Worm (Caenorhabditis elegans) whole organism, L3 larva: ENCODE measurements around the gene K04A8.20.

Experiments used
- ceh-16 ChIP-seq: sonication (generic microtip); optimal IDR thresholded peaks from 2 replicates; lab custom pipeline; 2017; ENCODE audit warnings: missing biosample characterization, missing genetic modification characterization
- ceh-28 ChIP-seq: fragments of 150-350 bp; optimal IDR thresholded peaks from 2 replicates; lab custom pipeline; 2014; ENCODE audit warnings: missing biosample characterization, missing genetic modification reagents, missing genetic modification characterization
- ceh-82 ChIP-seq: fragments of 150-350 bp; optimal IDR thresholded peaks from 2 replicates; lab custom pipeline; 2014; ENCODE audit warnings: missing biosample characterization, missing genetic modification characterization
- ceh-9 ChIP-seq: sonication (generic microtip); optimal IDR thresholded peaks from 2 replicates; lab custom pipeline; 2018; ENCODE audit warnings: missing biosample characterization, missing genetic modification characterization
- daf-12 ChIP-seq: fragments of 150-350 bp; optimal IDR thresholded peaks from 2 replicates; lab custom pipeline; 2014; ENCODE audit warnings: missing biosample characterization, missing genetic modification reagents, missing genetic modification characterization
- egl-5 ChIP-seq: fragments of 150-350 bp; optimal IDR thresholded peaks from 2 replicates; lab custom pipeline; 2017; ENCODE audit warnings: missing biosample characterization, missing genetic modification reagents, missing genetic modification characterization, inconsistent platforms
- elt-1 ChIP-seq: fragments of 150-350 bp; optimal IDR thresholded peaks from 2 replicates; lab custom pipeline; 2014; ENCODE audit warnings: missing biosample characterization, missing genetic modification characterization
- elt-2 ChIP-seq: sonication (generic microtip); optimal IDR thresholded peaks from 2 replicates; lab custom pipeline; 2016; ENCODE audit warnings: missing genetic modification reagents, mild to moderate bottlenecking, missing genetic modification characterization, missing compliant biosample characterization
- eor-1 ChIP-seq, 2 experiments: fragments of 150-350 bp; optimal IDR thresholded peaks; 2 replicates each; lab custom pipeline; 2014 to 2018; ENCODE audit warnings: missing biosample characterization in 2 of 2, missing genetic modification characterization in 2 of 2
- fkh-10 ChIP-seq: sonication (generic microtip); optimal IDR thresholded peaks from 2 replicates; lab custom pipeline; 2017; ENCODE audit warnings: missing biosample characterization, missing genetic modification reagents, missing genetic modification characterization
- fkh-2 ChIP-seq: fragments of 150-350 bp; optimal IDR thresholded peaks from 2 replicates; lab custom pipeline; 2014; ENCODE audit warnings: missing biosample characterization, missing genetic modification reagents, missing genetic modification characterization
- fos-1 ChIP-seq: fragments of 150-350 bp; optimal IDR thresholded peaks from 2 replicates; lab custom pipeline; 2014; ENCODE audit warnings: missing biosample characterization, missing genetic modification characterization
- hmg-11 ChIP-seq: sonication (generic microtip); optimal IDR thresholded peaks from 2 replicates; lab custom pipeline; 2016; ENCODE audit warnings: missing genetic modification characterization, missing compliant biosample characterization
- lin-39 ChIP-seq: fragments of 150-350 bp; optimal IDR thresholded peaks from 2 replicates; lab custom pipeline; 2018; ENCODE audit warnings: missing biosample characterization, missing genetic modification reagents, missing genetic modification characterization
- lsy-12 ChIP-seq: sonication (generic microtip); optimal IDR thresholded peaks from 2 replicates; lab custom pipeline; 2016; ENCODE audit warnings: mild to moderate bottlenecking, missing genetic modification characterization, missing compliant biosample characterization
- mml-1 ChIP-seq: fragments of 150-350 bp; sonication (generic microtip); optimal IDR thresholded peaks from 3 replicates; lab custom pipeline; 2014; ENCODE audit warnings: missing biosample characterization, missing genetic modification characterization
- nfya-1 ChIP-seq: sonication (generic microtip); optimal IDR thresholded peaks from 2 replicates; lab custom pipeline; 2017; ENCODE audit warnings: missing genetic modification characterization, mild to moderate bottlenecking, missing compliant biosample characterization, antibody characterized with exemption, moderate library complexity; ENCODE audit not compliant: insufficient read depth
- nhr-12 ChIP-seq: fragments of 150-350 bp; optimal IDR thresholded peaks from 2 replicates; lab custom pipeline; 2014; ENCODE audit warnings: missing biosample characterization, missing genetic modification characterization
- nhr-23 ChIP-seq: fragments of 150-350 bp; optimal IDR thresholded peaks from 2 replicates; lab custom pipeline; 2014; ENCODE audit warnings: missing biosample characterization, missing genetic modification reagents, missing genetic modification characterization
- nhr-237 ChIP-seq: fragments of 150-350 bp; optimal IDR thresholded peaks from 2 replicates; lab custom pipeline; 2014; ENCODE audit warnings: missing biosample characterization, missing genetic modification characterization
- nhr-25 ChIP-seq: sonication (generic microtip); optimal IDR thresholded peaks from 2 replicates; lab custom pipeline; 2017; ENCODE audit warnings: missing biosample characterization, missing genetic modification characterization
- nhr-67 ChIP-seq: fragments of 150-350 bp; optimal IDR thresholded peaks from 2 replicates; lab custom pipeline; 2014; ENCODE audit warnings: missing biosample characterization, missing genetic modification characterization
- nhr-76 ChIP-seq: fragments of 150-350 bp; sonication (generic microtip); optimal IDR thresholded peaks from 5 replicates; lab custom pipeline; 2014; ENCODE audit warnings: missing biosample characterization, missing genetic modification characterization
- pha-4 ChIP-seq: fragments of 150-350 bp; optimal IDR thresholded peaks from 2 replicates; lab custom pipeline; 2014; ENCODE audit warnings: missing biosample characterization, missing genetic modification reagents, missing genetic modification characterization
- pqm-1 ChIP-seq: fragments of 150-350 bp; optimal IDR thresholded peaks from 2 replicates; lab custom pipeline; 2017; ENCODE audit warnings: missing biosample characterization, missing genetic modification characterization, inconsistent platforms
- sea-2 ChIP-seq: fragments of 150-350 bp; sonication (generic microtip); optimal IDR thresholded peaks from 4 replicates; lab custom pipeline; 2014; ENCODE audit warnings: missing biosample characterization, missing genetic modification reagents, missing genetic modification characterization
- skn-1 ChIP-seq: fragments of 150-350 bp; optimal IDR thresholded peaks from 2 replicates; lab custom pipeline; 2014; ENCODE audit warnings: missing biosample characterization, missing genetic modification characterization
- tbx-2 ChIP-seq: sonication (generic microtip); optimal IDR thresholded peaks from 2 replicates; lab custom pipeline; 2016; ENCODE audit warnings: mild to moderate bottlenecking, missing genetic modification characterization, missing compliant biosample characterization
- unc-39 ChIP-seq: sonication (generic microtip); optimal IDR thresholded peaks from 4 replicates; lab custom pipeline; 2017; ENCODE audit warnings: missing biosample characterization, missing genetic modification characterization
- unc-62 ChIP-seq: fragments of 150-350 bp; sonication (generic microtip); optimal IDR thresholded peaks from 4 replicates; lab custom pipeline; 2014; ENCODE audit warnings: missing biosample characterization, missing genetic modification reagents, missing genetic modification characterization
- zag-1 ChIP-seq: fragments of 150-350 bp; optimal IDR thresholded peaks from 2 replicates; lab custom pipeline; 2014; ENCODE audit warnings: missing biosample characterization, missing genetic modification characterization
- ztf-4 ChIP-seq: fragments of 150-350 bp; optimal IDR thresholded peaks from 2 replicates; lab custom pipeline; 2014; ENCODE audit warnings: missing biosample characterization, missing genetic modification characterization

Gene K04A8.20

ce11 chrV:6518225-6518396, 31.1 kb upstream of the K04A8.20 start, which contains the start of gene F46E10.3:
F46E10.3 (plus strand) TSS chrV:6518297.
- TF ChIP-seq egl-5 (tag; lab: Kevin White, UChicago): no peak
- no peak for TF ChIP-seq hmg-11 (tag; lab: Kevin White, UChicago)
- TF ChIP-seq nhr-76 (tag; lab: Kevin White, UChicago): no peak
- TF ChIP-seq nhr-23 (tag; lab: Kevin White, UChicago): no peak
- no peak for TF ChIP-seq ceh-82 (tag; lab: Kevin White, UChicago)
- no peak for TF ChIP-seq mml-1
- TF ChIP-seq nhr-25 (tag; lab: Kevin White, UChicago): no peak
- no peak for TF ChIP-seq tbx-2 (tag; lab: Kevin White, UChicago)
- TF ChIP-seq elt-1 (tag; lab: Kevin White, UChicago): no peak
- no peak for TF ChIP-seq sea-2
- TF ChIP-seq lsy-12 (tag; lab: Kevin White, UChicago): no peak
- no peak for TF ChIP-seq nhr-12 (tag; lab: Kevin White, UChicago)
- TF ChIP-seq ceh-9 (tag; lab: Kevin White, UChicago): no peak
- TF ChIP-seq fos-1 (tag; lab: Kevin White, UChicago): no peak
- no peak for TF ChIP-seq nhr-237 (tag; lab: Kevin White, UChicago)
- no peak for TF ChIP-seq lin-39
- TF ChIP-seq daf-12 (tag; lab: Kevin White, UChicago): no peak
- no peak for TF ChIP-seq pha-4 (tag; lab: Kevin White, UChicago)
- TF ChIP-seq eor-1 (tag; optimal IDR thresholded peaks at IDR 0.05; lab: Kevin White, UChicago): no peak
- no peak for TF ChIP-seq elt-2 (tag; lab: Kevin White, UChicago)
- TF ChIP-seq, all 47 proteins: peak for 0

- no peak for TF ChIP-seq unc-62 (GFP tag; lab: Kevin White, UChicago)
- no peak for TF ChIP-seq nhr-76 (tag; lab: Kevin White, UChicago)
- TF ChIP-seq skn-1 (tag; lab: Kevin White, UChicago): no peak
- no peak for TF ChIP-seq hmg-11 (tag; lab: Kevin White, UChicago)
- no peak for TF ChIP-seq fkh-10 (GFP tag; lab: Kevin White, UChicago)
- no peak for TF ChIP-seq nhr-25 (tag; lab: Kevin White, UChicago)
- no peak for TF ChIP-seq nfya-1 (tag; lab: Kevin White, UChicago)
- no peak for TF ChIP-seq ztf-4 (tag; lab: Kevin White, UChicago)
These were observed 28.7 kb upstream of the K04A8.20 start, which contains the start of the genes F46E10.2 and F46E10.18 for ce11 chrV:6520385-6521080. F46E10.2 (plus strand) TSS chrV:6520435. F46E10.18 (plus strand) TSS chrV:6521030.

- no peak for TF ChIP-seq ztf-4 (tag; lab: Kevin White, UChicago)
- peak; percentile 89 for TF ChIP-seq elt-2 (tag; lab: Kevin White, UChicago)
- peak; percentile 42 for TF ChIP-seq pqm-1
- TF ChIP-seq ceh-82 (tag; lab: Kevin White, UChicago): no peak
These were observed 26.3 kb upstream of the K04A8.20 start for ce11 chrV:6522879-6523497.

ce11 chrV:6524757-6525156, 24.5 kb upstream of the K04A8.20 start, which contains the start of gene acs-1:
acs-1 (plus strand) TSS chrV:6524989.
- TF ChIP-seq nhr-25 (tag; lab: Kevin White, UChicago) (no peak), hmg-11 (tag; lab: Kevin White, UChicago) (no peak), sea-2 (no peak), egl-5 (tag; lab: Kevin White, UChicago) (no peak), nfya-1 (tag; lab: Kevin White, UChicago) (no peak), eor-1 (tag; optimal IDR thresholded peaks at IDR 0.05; lab: Kevin White, UChicago) (no peak), elt-2 (tag; lab: Kevin White, UChicago) (peak; percentile 95), skn-1 (tag; lab: Kevin White, UChicago) (no peak), daf-12 (tag; lab: Kevin White, UChicago) (no peak), pqm-1 (peak; percentile 66), nhr-67 (no peak), elt-1 (tag; lab: Kevin White, UChicago) (no peak), unc-39 (no peak), pha-4 (tag; lab: Kevin White, UChicago) (no peak), fkh-2 (tag; lab: Kevin White, UChicago) (no peak), ceh-16 (tag; lab: Kevin White, UChicago) (no peak)
- TF ChIP-seq, all 47 proteins: peak for 2

- TF ChIP-seq zag-1 (tag; lab: Kevin White, UChicago) (no peak), nhr-67 (no peak), ceh-9 (tag; lab: Kevin White, UChicago) (no peak), pha-4 (tag; lab: Kevin White, UChicago) (peak; percentile 90), ceh-28 (tag; lab: Kevin White, UChicago) (peak; percentile 3)
- TF ChIP-seq, all 47 proteins: peak for 2
These were observed 16.2 kb upstream of the K04A8.20 start, which contains the start of gene hpo-26 for ce11 chrV:6533030-6533429. hpo-26 (minus strand) TSS chrV:6533060.
